Worm (Caenorhabditis elegans) whole organism, L1 larva: ENCODE data around the gene col-72.

ENCODE experiments used
- C04F5.9 ChIP-seq: sonication (generic microtip); optimal IDR thresholded peaks from 2 replicates; lab custom pipeline; 2016; ENCODE audit warnings: missing genetic modification characterization, missing compliant biosample characterization
- C34B4.2 ChIP-seq: sonication (generic microtip); optimal IDR thresholded peaks from 2 replicates; lab custom pipeline; 2017; ENCODE audit warnings: mild to moderate bottlenecking, missing genetic modification characterization, missing compliant biosample characterization
- F16B12.6 ChIP-seq: fragments of 150-350 bp; optimal IDR thresholded peaks from 2 replicates; lab custom pipeline; 2014; ENCODE audit warnings: missing biosample characterization, missing genetic modification characterization
- aha-1 ChIP-seq: fragments of 150-350 bp; optimal IDR thresholded peaks from 2 replicates; lab custom pipeline; 2014; ENCODE audit warnings: missing biosample characterization, missing genetic modification characterization
- alr-1 ChIP-seq: fragments of 200-800 bp; sonication (Bioruptor generic); optimal IDR thresholded peaks from 2 replicates; lab custom pipeline; 2018; ENCODE audit warnings: borderline replicate concordance, mild to moderate bottlenecking, missing genetic modification characterization, missing compliant biosample characterization
- aly-2 ChIP-seq: fragments of 150-350 bp; optimal IDR thresholded peaks from 2 replicates; lab custom pipeline; 2014; ENCODE audit warnings: missing biosample characterization, missing genetic modification characterization
- ama-1 ChIP-seq: fragments of 150-350 bp; optimal IDR thresholded peaks from 2 replicates; lab custom pipeline; 2014
- ceh-8 ChIP-seq: fragments of 200-800 bp; sonication (Bioruptor generic); optimal IDR thresholded peaks from 2 replicates; lab custom pipeline; 2018; ENCODE audit warnings: mild to moderate bottlenecking, missing genetic modification characterization, moderate library complexity, missing compliant biosample characterization
- ceh-82 ChIP-seq, 3 experiments: fragments of 150-350 bp in 1 of 3; sonication (generic microtip) in 2 of 3; optimal IDR thresholded peaks; 2 replicates each; lab custom pipeline; 2014 to 2017; ENCODE audit warnings: missing biosample characterization in 3 of 3, missing genetic modification characterization in 3 of 3
- ceh-90 ChIP-seq: sonication (generic microtip); optimal IDR thresholded peaks from 2 replicates; lab custom pipeline; 2016; ENCODE audit warnings: missing genetic modification characterization, missing compliant biosample characterization
- ces-1 ChIP-seq: fragments of 150-350 bp; optimal IDR thresholded peaks from 2 replicates; lab custom pipeline; 2014; ENCODE audit warnings: missing biosample characterization, missing genetic modification reagents, missing genetic modification characterization
- dpl-1 ChIP-seq, 3 experiments: fragments of 150-350 bp in 2 of 3; sonication (generic microtip) in 1 of 3; optimal IDR thresholded peaks; 2 replicates each; lab custom pipeline; 2014 to 2017; ENCODE audit warnings: missing biosample characterization in 3 of 3, missing genetic modification characterization in 3 of 3, missing genetic modification reagents in 3 of 3
- efl-3 ChIP-seq: fragments of 200-800 bp; sonication (Bioruptor generic); optimal IDR thresholded peaks from 2 replicates; lab custom pipeline; 2018; ENCODE audit warnings: mild to moderate bottlenecking, missing genetic modification characterization, missing compliant biosample characterization
- egl-13 ChIP-seq: sonication (generic microtip); optimal IDR thresholded peaks from 2 replicates; lab custom pipeline; 2016; ENCODE audit warnings: missing genotype, missing genetic modification reagents, missing genetic modification characterization, missing compliant biosample characterization
- elt-2 ChIP-seq: sonication (generic microtip); optimal IDR thresholded peaks from 2 replicates; lab custom pipeline; 2016; ENCODE audit warnings: missing genetic modification characterization, mild to moderate bottlenecking, inconsistent platforms, missing compliant biosample characterization, missing genetic modification reagents
- ets-5 ChIP-seq: fragments of 200-800 bp; sonication (Bioruptor generic); IDR thresholded peaks from 2 replicates; pipeline ENCODE4 v1.3.6; 2022; ENCODE audit warnings: missing genetic modification characterization, missing compliant biosample characterization
- fkh-10 ChIP-seq: sonication (generic microtip); optimal IDR thresholded peaks from 2 replicates; lab custom pipeline; 2017; ENCODE audit warnings: missing biosample characterization, missing genetic modification reagents, missing genetic modification characterization
- fkh-4 ChIP-seq: sonication (generic microtip); optimal IDR thresholded peaks from 2 replicates; lab custom pipeline; 2016; ENCODE audit warnings: missing compliant biosample characterization, missing genetic modification characterization, borderline replicate concordance
- fkh-8 ChIP-seq: sonication (generic microtip); optimal IDR thresholded peaks from 2 replicates; lab custom pipeline; 2016; ENCODE audit warnings: mild to moderate bottlenecking, missing genetic modification characterization, missing compliant biosample characterization
- grh-1 ChIP-seq: fragments of 200-800 bp; sonication (Bioruptor generic); IDR thresholded peaks from 2 replicates; pipeline ENCODE4 v1.3.6; 2022; ENCODE audit warnings: missing genetic modification reagents, missing genetic modification characterization, missing compliant biosample characterization
- hlh-17 ChIP-seq: fragments of 200-800 bp; sonication (Bioruptor generic); optimal IDR thresholded peaks from 2 replicates; lab custom pipeline; 2018; ENCODE audit warnings: missing genetic modification characterization, mild to moderate bottlenecking, missing compliant biosample characterization, moderate library complexity, borderline replicate concordance
- hpl-2 ChIP-seq: fragments of 150-350 bp; optimal IDR thresholded peaks from 2 replicates; lab custom pipeline; 2014; ENCODE audit warnings: missing biosample characterization, missing genetic modification reagents, missing genetic modification characterization
- isw-1 ChIP-seq: fragments of 200-800 bp; sonication (Bioruptor generic); IDR thresholded peaks from 2 replicates; pipeline ENCODE4 v1.3.6; 2022; ENCODE audit warnings: missing genetic modification characterization, missing compliant biosample characterization
- jun-1 ChIP-seq: fragments of 150-350 bp; optimal IDR thresholded peaks from 2 replicates; lab custom pipeline; 2014; ENCODE audit warnings: missing biosample characterization, missing genetic modification reagents, missing genetic modification characterization
- lin-14 ChIP-seq: fragments of 200-800 bp; sonication (Bioruptor generic); optimal IDR thresholded peaks from 2 replicates; lab custom pipeline; 2018; ENCODE audit warnings: mild to moderate bottlenecking, missing genetic modification characterization, moderate library complexity, missing compliant biosample characterization
- mab-9 ChIP-seq: fragments of 200-800 bp; sonication (Bioruptor generic); IDR thresholded peaks from 2 replicates; pipeline ENCODE4 v1.3.6; 2022; ENCODE audit warnings: missing genetic modification reagents, missing genetic modification characterization, missing compliant biosample characterization
- mef-2 ChIP-seq: fragments of 150-350 bp; optimal IDR thresholded peaks from 2 replicates; lab custom pipeline; 2014; ENCODE audit warnings: missing biosample characterization, missing genetic modification characterization
- mep-1 ChIP-seq: fragments of 150-350 bp; optimal IDR thresholded peaks from 2 replicates; lab custom pipeline; 2014; ENCODE audit warnings: missing biosample characterization, missing genetic modification characterization
- nhr-19 ChIP-seq: fragments of 200-800 bp; sonication (Bioruptor generic); conservative IDR thresholded peaks from 2 replicates; pipeline ENCODE4 v1.3.6; 2022; ENCODE audit warnings: missing genetic modification characterization, missing compliant biosample characterization
- nhr-20 ChIP-seq: sonication (generic microtip); optimal IDR thresholded peaks from 2 replicates; lab custom pipeline; 2016; ENCODE audit warnings: mild to moderate bottlenecking, missing genetic modification characterization, missing compliant biosample characterization
- nhr-237 ChIP-seq: fragments of 150-350 bp; optimal IDR thresholded peaks from 2 replicates; lab custom pipeline; 2014; ENCODE audit warnings: missing biosample characterization, missing genetic modification characterization
- nhr-28 ChIP-seq: fragments of 150-350 bp; optimal IDR thresholded peaks from 2 replicates; lab custom pipeline; 2014; ENCODE audit warnings: missing biosample characterization, missing genetic modification characterization
- nhr-71 ChIP-seq: sonication (generic microtip); optimal IDR thresholded peaks from 2 replicates; lab custom pipeline; 2016; ENCODE audit warnings: mild to moderate bottlenecking, missing genetic modification characterization, moderate library complexity, missing compliant biosample characterization
- nhr-76 ChIP-seq: sonication (generic microtip); optimal IDR thresholded peaks from 2 replicates; lab custom pipeline; 2017; ENCODE audit warnings: missing biosample characterization, missing genetic modification characterization
- nhr-77 ChIP-seq: fragments of 150-350 bp; optimal IDR thresholded peaks from 2 replicates; lab custom pipeline; 2014; ENCODE audit warnings: missing biosample characterization, missing genetic modification characterization
- nhr-85 ChIP-seq: sonication (generic microtip); peaks from one replicate; lab custom pipeline; 2016; ENCODE audit warnings: missing genetic modification characterization, inconsistent platforms, missing compliant biosample characterization
- pag-3 ChIP-seq: sonication (generic microtip); optimal IDR thresholded peaks from 2 replicates; lab custom pipeline; 2017; ENCODE audit warnings: missing genetic modification characterization, mild to moderate bottlenecking, missing compliant biosample characterization, antibody characterized with exemption, borderline replicate concordance; ENCODE audit not compliant: insufficient read depth
- snu-23 ChIP-seq: sonication (generic microtip); optimal IDR thresholded peaks from 2 replicates; lab custom pipeline; 2016; ENCODE audit warnings: missing genetic modification characterization, missing compliant biosample characterization
- sox-4 ChIP-seq: sonication (generic microtip); optimal IDR thresholded peaks from 2 replicates; lab custom pipeline; 2016; ENCODE audit warnings: missing genetic modification characterization, missing compliant biosample characterization
- sup-37 ChIP-seq: fragments of 200-800 bp; sonication (Bioruptor generic); optimal IDR thresholded peaks from 2 replicates; lab custom pipeline; 2018; ENCODE audit warnings: mild to moderate bottlenecking, missing genetic modification characterization, missing compliant biosample characterization
- swsn-7 ChIP-seq: sonication (generic microtip); optimal IDR thresholded peaks from 2 replicates; lab custom pipeline; 2016; ENCODE audit warnings: missing genetic modification characterization, missing compliant biosample characterization
- tbx-2 ChIP-seq: sonication (generic microtip); optimal IDR thresholded peaks from 2 replicates; lab custom pipeline; 2016; ENCODE audit warnings: missing genetic modification characterization, missing compliant biosample characterization
- unc-30 ChIP-seq: sonication (generic microtip); optimal IDR thresholded peaks from 2 replicates; lab custom pipeline; 2017; ENCODE audit warnings: missing biosample characterization, missing genetic modification characterization
- unc-98 ChIP-seq: fragments of 200-800 bp; sonication (Bioruptor generic); IDR thresholded peaks from 2 replicates; pipeline ENCODE4 v1.3.6; 2022; ENCODE audit warnings: missing genetic modification characterization, missing compliant biosample characterization
- vab-15 ChIP-seq: sonication (generic microtip); optimal IDR thresholded peaks from 2 replicates; lab custom pipeline; 2017; ENCODE audit warnings: missing genotype, mild to moderate bottlenecking, missing genetic modification characterization, missing compliant biosample characterization
- xbp-1 ChIP-seq: sonication (generic microtip); optimal IDR thresholded peaks from 2 replicates; lab custom pipeline; 2016; ENCODE audit warnings: missing genetic modification characterization, missing compliant biosample characterization
- zag-1 ChIP-seq: fragments of 150-350 bp; optimal IDR thresholded peaks from 2 replicates; lab custom pipeline; 2014; ENCODE audit warnings: missing biosample characterization, missing genetic modification characterization
- zip-4 ChIP-seq: fragments of 200-800 bp; sonication (Bioruptor generic); optimal IDR thresholded peaks from 2 replicates; lab custom pipeline; 2018; ENCODE audit warnings: mild to moderate bottlenecking, missing genetic modification characterization, moderate library complexity, missing compliant biosample characterization
- ztf-11 ChIP-seq, 2 experiments: sonication (generic microtip); optimal IDR thresholded peaks; 2 replicates each; lab custom pipeline; 2016 to 2017; ENCODE audit warnings: missing genetic modification characterization in 2 of 2, missing biosample characterization in 1 of 2, missing compliant biosample characterization in 1 of 2

The col-72 gene

DNA sequence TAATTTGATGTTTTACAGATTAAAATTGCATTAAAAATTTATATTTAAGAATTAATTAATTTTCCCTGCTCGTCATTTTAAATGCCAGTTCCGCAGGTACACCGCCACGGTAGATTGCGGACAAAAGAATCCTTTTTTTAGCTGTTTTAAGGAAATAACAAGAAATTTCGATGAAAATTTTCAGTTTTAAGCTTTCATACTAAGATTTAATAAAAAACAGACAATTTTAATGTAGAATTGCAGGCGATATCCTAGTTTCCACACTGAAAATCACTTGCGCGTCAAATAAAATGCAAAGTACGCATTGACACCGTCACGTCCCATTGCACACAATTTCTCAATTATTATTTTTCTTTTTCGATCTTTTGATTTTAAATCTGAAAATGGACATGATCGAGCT, 29.5 kb upstream of the col-72 start, which contains the start of gene dnc-3 (continued):
- TF ChIP-seq C04F5.9 (peak; percentile 77), zag-1 (tag; lab: Kevin White, UChicago) (no peak), mep-1 (peak; percentile 53), fkh-10 (GFP tag; lab: Kevin White, UChicago) (no peak), zip-4 (GFP tag; lab: Kevin White, UChicago) (peak; percentile 69), nhr-237 (tag; lab: Kevin White, UChicago) (peak; percentile 30), jun-1 (tag; lab: Kevin White, UChicago) (peak; percentile 30), xbp-1 (tag; lab: Kevin White, UChicago) (peak; percentile 84), ztf-11 (tag; optimal IDR thresholded peaks at IDR 0.05; lab: Kevin White, UChicago) (peak in 1 of 2 experiments; percentile 44), hpl-2 (GFP tag; lab: Kevin White, UChicago) (no peak), isw-1 (peak; percentile 72), tbx-2 (tag; lab: Kevin White, UChicago) (peak; percentile 82), mef-2 (tag; lab: Kevin White, UChicago) (no peak), nhr-85 (tag; lab: Kevin White, UChicago) (peak; percentile 87), snu-23 (peak; percentile 86), sup-37 (peak; percentile 52), aha-1 (tag; lab: Kevin White, UChicago) (no peak), nhr-28 (tag; lab: Kevin White, UChicago) (no peak), ama-1 (no peak), vab-15 (tag; lab: Kevin White, UChicago) (no peak), fkh-8 (tag; lab: Kevin White, UChicago) (peak; percentile 75), pag-3 (tag; lab: Kevin White, UChicago) (no peak), swsn-7 (peak; percentile 81), dpl-1 (GFP tag; optimal IDR thresholded peaks at IDR 0.05; lab: Kevin White, UChicago) (peak; percentile 52 to 56 (median 56)), F16B12.6 (tag; lab: Kevin White, UChicago) (peak; percentile 83), mab-9 (GFP tag; lab: Robert Waterston, UW) (peak; percentile 50; the same call in 1 of the 2 replicates), alr-1 (tag; lab: Kevin White, UChicago) (no peak), ceh-8 (GFP tag; lab: Kevin White, UChicago) (peak; percentile 50), sox-4 (tag; lab: Kevin White, UChicago) (peak; percentile 67), grh-1 (GFP tag; lab: Robert Waterston, UW) (peak; percentile 56), unc-98 (GFP tag; lab: Robert Waterston, UW) (no peak), fkh-4 (tag; lab: Kevin White, UChicago) (peak; percentile 72), ets-5 (GFP tag; lab: Robert Waterston, UW) (no peak), C34B4.2 (tag; lab: Kevin White, UChicago) (no peak)

DNA sequence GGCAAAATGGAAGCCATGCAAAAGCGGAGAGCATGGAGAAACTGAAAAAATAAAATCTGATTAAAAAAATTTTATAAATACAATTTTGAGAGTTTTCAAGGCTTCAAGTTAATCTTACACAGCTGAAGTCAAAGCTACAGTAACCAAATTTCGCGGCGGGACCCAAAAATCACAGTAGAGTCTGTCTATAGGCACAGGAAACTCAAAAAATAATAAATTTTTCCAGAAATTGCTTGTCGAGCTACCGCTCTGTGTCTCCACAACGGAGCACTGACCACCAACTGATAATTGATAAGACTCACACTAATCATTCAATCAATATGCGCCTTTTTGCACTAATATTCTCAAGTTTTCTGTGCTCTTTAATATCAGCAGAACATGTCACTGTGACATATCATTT, 26.4 kb upstream of the col-72 start, which contains the start of gene W10G11.19:
W10G11.19 (plus strand) TSS at position 301 of the 400 bp plus-strand sequence.
- TF ChIP-seq nhr-28 (tag; lab: Kevin White, UChicago) (no peak), ceh-90 (tag; lab: Kevin White, UChicago) (no peak), nhr-20 (tag; lab: Kevin White, UChicago) (no peak)

DNA sequence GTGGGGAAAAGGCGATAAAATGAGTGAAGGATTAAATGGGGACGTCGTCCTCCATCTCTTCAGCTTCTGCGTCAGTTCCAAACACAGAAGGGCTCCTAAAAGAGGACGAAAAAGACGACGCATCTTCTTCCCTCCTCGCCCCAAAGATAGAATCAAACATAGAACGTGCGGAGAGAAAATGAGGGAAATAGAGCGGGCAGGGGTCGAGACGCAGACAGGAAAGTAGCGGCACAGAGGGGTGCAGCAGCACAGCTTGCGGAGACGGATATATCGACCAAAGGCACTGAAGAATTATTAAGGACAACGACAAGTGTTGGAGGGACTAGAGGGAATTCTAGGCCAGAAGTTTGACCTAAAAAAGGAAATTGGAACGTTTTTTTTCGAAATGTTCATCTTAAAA, 23.3 kb upstream of the col-72 start:
- TF ChIP-seq hpl-2 (GFP tag; lab: Kevin White, UChicago) (no peak), nhr-19 (no peak), hlh-17 (GFP tag; lab: Kevin White, UChicago) (no peak), fkh-8 (tag; lab: Kevin White, UChicago) (peak; percentile 30), aly-2 (tag; lab: Kevin White, UChicago) (no peak), elt-2 (tag; lab: Kevin White, UChicago) (no peak), unc-30 (tag; lab: Kevin White, UChicago) (no peak), egl-13 (tag; lab: Kevin White, UChicago) (no peak), ceh-82 (tag; optimal IDR thresholded peaks at IDR 0.05; lab: Kevin White, UChicago) (peak in 2 of 3 experiments; percentile 21 to 29), efl-3 (GFP tag; lab: Kevin White, UChicago) (no peak), mab-9 (GFP tag; lab: Robert Waterston, UW) (no peak), ces-1 (GFP tag; lab: Kevin White, UChicago) (no peak), F16B12.6 (tag; lab: Kevin White, UChicago) (peak; percentile 36), lin-14 (GFP tag; lab: Kevin White, UChicago) (peak; percentile 89), nhr-77 (no peak), isw-1 (no peak), alr-1 (tag; lab: Kevin White, UChicago) (no peak), nhr-76 (tag; lab: Kevin White, UChicago) (no peak), nhr-28 (tag; lab: Kevin White, UChicago) (no peak), nhr-71 (tag; lab: Kevin White, UChicago) (no peak)
